Worm (Caenorhabditis elegans) whole organism, L2 larva: ENCODE results near the gene C23H4.6.

Experiments used
- F13H6.1 ChIP-seq: sonication (generic microtip); optimal IDR thresholded peaks from 2 replicates; lab custom pipeline; 2016; ENCODE audit warnings: missing genetic modification characterization, missing compliant biosample characterization
- aly-2 ChIP-seq: fragments of 150-350 bp; optimal IDR thresholded peaks from 2 replicates; lab custom pipeline; 2014; ENCODE audit warnings: missing biosample characterization, missing genetic modification characterization
- dmd-4 ChIP-seq: sonication (generic microtip); optimal IDR thresholded peaks from 2 replicates; lab custom pipeline; 2017; ENCODE audit warnings: missing biosample characterization, missing genetic modification characterization
- mab-5 ChIP-seq: fragments of 150-350 bp; optimal IDR thresholded peaks from 2 replicates; lab custom pipeline; 2014; ENCODE audit warnings: missing biosample characterization, missing genetic modification characterization
- nhr-11 ChIP-seq: fragments of 150-350 bp; optimal IDR thresholded peaks from 2 replicates; lab custom pipeline; 2014; ENCODE audit warnings: missing biosample characterization, missing genetic modification characterization
- nhr-12 ChIP-seq: fragments of 150-350 bp; optimal IDR thresholded peaks from 2 replicates; lab custom pipeline; 2014; ENCODE audit warnings: missing biosample characterization, missing genetic modification characterization
- nhr-129 ChIP-seq: fragments of 150-350 bp; optimal IDR thresholded peaks from 2 replicates; lab custom pipeline; 2014; ENCODE audit warnings: missing biosample characterization, missing genetic modification characterization
- nhr-23 ChIP-seq: fragments of 150-350 bp; optimal IDR thresholded peaks from 2 replicates; lab custom pipeline; 2014; ENCODE audit warnings: missing biosample characterization, missing genetic modification reagents, missing genetic modification characterization
- skn-1 ChIP-seq: sonication (generic microtip); optimal IDR thresholded peaks from 2 replicates; lab custom pipeline; 2017; ENCODE audit warnings: missing biosample characterization, missing genetic modification characterization
- sma-9 ChIP-seq, 2 experiments: fragments of 150-350 bp in 1 of 2; sonication (generic microtip) in 1 of 2; optimal IDR thresholded peaks; 2 replicates each; lab custom pipeline; 2014 to 2016; ENCODE audit warnings: missing genetic modification characterization in 2 of 2, mild to moderate bottlenecking in 1 of 2, missing biosample characterization in 1 of 2, missing compliant biosample characterization in 1 of 2, missing genetic modification reagents in 1 of 2, moderate library complexity in 1 of 2
- snpc-4 ChIP-seq: fragments of 150-350 bp; optimal IDR thresholded peaks from 2 replicates; lab custom pipeline; 2014; ENCODE audit warnings: missing biosample characterization, missing genetic modification characterization

DNA sequence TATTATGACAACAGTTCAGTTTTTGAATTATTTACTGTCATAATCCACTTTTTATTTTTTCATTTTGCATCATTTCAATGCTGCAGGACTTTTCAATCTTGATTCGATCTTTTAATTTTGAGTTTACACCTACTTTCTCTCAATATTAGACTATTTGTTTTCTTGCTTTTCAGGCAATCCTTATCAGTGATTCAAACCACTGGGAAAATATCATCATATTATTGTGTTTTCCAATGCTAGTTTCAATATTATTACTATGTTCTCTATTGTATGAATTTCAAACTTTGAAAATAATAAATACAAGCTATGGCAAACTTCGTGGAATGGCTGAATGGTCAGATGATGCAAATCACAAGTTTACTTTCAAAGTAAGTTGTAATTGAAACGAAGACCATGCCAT is 15.9 kb upstream of the C23H4.6 start, which contains the start of gene cest-8:
- TF ChIP-seq sma-9 (GFP tag; optimal IDR thresholded peaks at IDR 0.05; lab: Kevin White, UChicago) (no peak), sma-9 (tag; optimal IDR thresholded peaks at IDR 0.05; lab: Kevin White, UChicago) (no peak), aly-2 (tag; lab: Kevin White, UChicago) (no peak), nhr-12 (tag; lab: Kevin White, UChicago) (no peak), skn-1 (no peak), nhr-23 (tag; lab: Kevin White, UChicago) (no peak), dmd-4 (tag; lab: Kevin White, UChicago) (no peak), F13H6.1 (tag; lab: Kevin White, UChicago) (no peak), mab-5 (tag; lab: Kevin White, UChicago) (no peak), snpc-4 (tag; lab: Kevin White, UChicago) (no peak), nhr-129 (tag; lab: Kevin White, UChicago) (no peak), nhr-11 (tag; lab: Kevin White, UChicago) (no peak)
